Worm (Caenorhabditis elegans): ENCODE measurements around the gene T24E12.6.

DNA sequence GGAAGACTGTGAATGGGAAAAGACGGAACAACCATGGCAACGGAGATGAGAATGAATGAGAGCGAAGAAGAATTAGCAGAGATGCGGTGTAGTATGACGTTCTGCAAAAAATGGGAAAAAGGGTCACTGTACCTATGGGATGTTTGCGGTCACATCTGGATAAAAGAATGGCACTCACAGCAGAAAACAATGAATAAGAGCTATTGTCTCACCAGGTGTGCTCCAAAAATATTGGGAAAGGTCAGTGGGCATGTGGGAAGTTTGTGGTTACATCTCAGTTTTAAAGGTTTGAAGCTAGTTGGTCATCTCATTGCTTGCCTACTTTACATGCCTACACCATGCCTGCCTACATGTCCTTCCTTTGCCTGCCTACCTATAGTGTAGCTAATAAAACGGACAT lies 10.8 kb downstream of the T24E12.6 start, which contains the start of gene fbxb-91:
- TF ChIP-seq nhr-41 (GFP tag; IDR thresholded peaks at IDR 0.05) (no peak), fos-1 (tag; optimal IDR thresholded peaks at IDR 0.05) (no peak), lim-7 (GFP tag; IDR thresholded peaks at IDR 0.05) (no peak), saeg-2 (GFP tag; IDR thresholded peaks at IDR 0.05) (no peak), nhr-76 (tag; optimal IDR thresholded peaks at IDR 0.05) (no peak), snpc-4 (tag; optimal IDR thresholded peaks at IDR 0.05) (no peak), hlh-30 (tag; optimal IDR thresholded peaks at IDR 0.05; ENCODE audit: insufficient read depth) (no peak), dpl-1 (GFP tag; optimal IDR thresholded peaks at IDR 0.05) (no peak), nhr-48 (tag; optimal IDR thresholded peaks at IDR 0.05) (no peak)
